Fruit fly (Drosophila melanogaster): ENCODE data around the gene Oatp33Ea.

- TF ChIP-seq CG11617 (GFP tag; optimal IDR thresholded peaks at IDR 0.05) (no peak), kay (GFP tag; ENCODE audit: borderline replicate concordance) (no peak), Hr96 (GFP tag; optimal IDR thresholded peaks at IDR 0.05) (no peak), toe (GFP tag; optimal IDR thresholded peaks at IDR 0.05) (no peak), pad (GFP tag; optimal IDR thresholded peaks at IDR 0.05) (no peak), ovo (GFP tag; optimal IDR thresholded peaks at IDR 0.05) (no peak), CG12768 (GFP tag; optimal IDR thresholded peaks at IDR 0.05) (no peak), Mnt (GFP tag; optimal IDR thresholded peaks at IDR 0.05) (no peak), CG1620 (GFP tag; optimal IDR thresholded peaks at IDR 0.05) (no peak), CG7045 (GFP tag; optimal IDR thresholded peaks at IDR 0.05) (no peak)
Observed at dm6 chr2L:12423106-12423836, 22.5 kb downstream of the Oatp33Ea start, which contains the start of gene vir-1.
